Fruit fly (Drosophila melanogaster) whole organism, embryonic: Measurements from ENCODE around the gene dlt.

ENCODE experiments used
- Ada2b ChIP-seq: fragments of 200-800 bp; sonication (Bioruptor generic); IDR thresholded peaks from 2 replicates; pipeline ENCODE4 v1.3.6; 2022; ENCODE audit warnings: missing biosample characterization, missing genetic modification characterization
- Adf1 ChIP-seq: fragments of 200-800 bp; sonication (Bioruptor generic); IDR thresholded peaks from 2 replicates; pipeline ENCODE4 v1.3.6; 2022; ENCODE audit warnings: missing biosample characterization, missing genetic modification characterization
- Asciz ChIP-seq: fragments of 200-800 bp; sonication (Bioruptor generic); optimal IDR thresholded peaks from 2 replicates; lab custom pipeline; 2017; ENCODE audit warnings: missing biosample characterization, mild to moderate bottlenecking, missing genetic modification characterization, missing genetic modification reagents
- Atf6 ChIP-seq: fragments of 200-800 bp; sonication (Bioruptor generic); IDR thresholded peaks from 2 replicates; pipeline ENCODE4 v1.3.6; 2022; ENCODE audit warnings: missing biosample characterization, missing genetic modification characterization
- Awh ChIP-seq: fragments of 200-800 bp; sonication (Bioruptor generic); IDR thresholded peaks from 2 replicates; pipeline ENCODE4, ENCODE4 v1.3.6; 2022; ENCODE audit warnings: missing biosample characterization, missing genetic modification characterization
- Blimp-1 ChIP-seq: fragments of 200-800 bp; sonication (Bioruptor generic); optimal IDR thresholded peaks from 3 replicates; lab custom pipeline; 2018; ENCODE audit warnings: missing biosample characterization, missing genetic modification characterization, mild to moderate bottlenecking, moderate library complexity, missing genetic modification reagents
- CG10543 ChIP-seq: fragments of 200-800 bp; sonication (Bioruptor generic); optimal IDR thresholded peaks from 3 replicates; lab custom pipeline; 2017; ENCODE audit warnings: missing biosample characterization, mild to moderate bottlenecking, missing genetic modification characterization, moderate library complexity
- CG11504 ChIP-seq: fragments of 200-800 bp; sonication (Bioruptor generic); optimal IDR thresholded peaks from 3 replicates; lab custom pipeline; 2019; ENCODE audit warnings: missing biosample characterization, mild to moderate bottlenecking, missing genetic modification characterization, moderate library complexity
- CG12769 ChIP-seq: fragments of 200-800 bp; sonication (Bioruptor generic); optimal IDR thresholded peaks from 2 replicates; lab custom pipeline; 2019; ENCODE audit warnings: missing biosample characterization, mild to moderate bottlenecking, missing genetic modification characterization, moderate library complexity
- CG13624 ChIP-seq: fragments of 200-800 bp; sonication (Bioruptor generic); optimal IDR thresholded peaks from 2 replicates; lab custom pipeline; 2016; ENCODE audit warnings: missing biosample characterization, missing genetic modification characterization
- CG13894 ChIP-seq: fragments of 200-800 bp; sonication (Bioruptor generic); optimal IDR thresholded peaks from 3 replicates; lab custom pipeline; 2018; ENCODE audit warnings: missing biosample characterization, mild to moderate bottlenecking, missing genetic modification characterization, moderate library complexity
- CG1603 ChIP-seq: fragments of 200-800 bp; sonication (Bioruptor generic); optimal IDR thresholded peaks from 2 replicates; lab custom pipeline; 2019; ENCODE audit warnings: missing biosample characterization, mild to moderate bottlenecking, missing genetic modification characterization, moderate library complexity
- CG16813 ChIP-seq: fragments of 200-800 bp; sonication (Bioruptor generic); IDR thresholded peaks from 3 replicates; pipeline ENCODE4 v1.3.6; 2022; ENCODE audit warnings: missing biosample characterization, missing genetic modification characterization; ENCODE audit not compliant: partially characterized antibody
- CG17802 ChIP-seq: fragments of 200-800 bp; sonication (Bioruptor generic); optimal IDR thresholded peaks from 2 replicates; lab custom pipeline; 2018; ENCODE audit warnings: missing biosample characterization, mild to moderate bottlenecking, missing genetic modification characterization, moderate library complexity
- CG18599 ChIP-seq: fragments of 200-800 bp; sonication (Bioruptor generic); optimal IDR thresholded peaks from 3 replicates; lab custom pipeline; 2017; ENCODE audit warnings: missing biosample characterization, missing genetic modification characterization, mild to moderate bottlenecking, moderate library complexity, missing genetic modification reagents
- CG3065 ChIP-seq: fragments of 200-800 bp; sonication (Bioruptor generic); optimal IDR thresholded peaks from 2 replicates; lab custom pipeline; 2016; ENCODE audit warnings: missing biosample characterization, missing genetic modification characterization
- CG34376 ChIP-seq: fragments of 200-800 bp; sonication (Bioruptor generic); optimal IDR thresholded peaks from 2 replicates; lab custom pipeline; 2018; ENCODE audit warnings: missing biosample characterization, mild to moderate bottlenecking, missing genetic modification characterization
- CG6765 ChIP-seq: fragments of 200-800 bp; sonication (Bioruptor generic); optimal IDR thresholded peaks from 3 replicates; lab custom pipeline; 2017; ENCODE audit warnings: missing biosample characterization, mild to moderate bottlenecking, missing genetic modification characterization
- CG8290 ChIP-seq, 3 experiments: fragments of 200-800 bp; sonication (Bioruptor generic); optimal IDR thresholded peaks; 2 replicates each; lab custom pipeline; 2016 to 2019; ENCODE audit warnings: missing biosample characterization in 3 of 3, missing genetic modification characterization in 3 of 3, mild to moderate bottlenecking in 2 of 3, moderate library complexity in 1 of 3
- CG9797 ChIP-seq: fragments of 200-800 bp; sonication (Bioruptor generic); optimal IDR thresholded peaks from 3 replicates; lab custom pipeline; 2018; ENCODE audit warnings: missing biosample characterization, mild to moderate bottlenecking, missing genetic modification characterization
- CTCF ChIP-seq: fragments of 200-800 bp; sonication (Bioruptor generic); optimal IDR thresholded peaks from 2 replicates; lab custom pipeline; 2017; ENCODE audit warnings: missing biosample characterization, mild to moderate bottlenecking, missing genetic modification characterization, moderate library complexity
- Deaf1 ChIP-seq: fragments of 200-800 bp; optimal IDR thresholded peaks from 3 replicates; lab custom pipeline; 2019; ENCODE audit warnings: missing biosample characterization, mild to moderate bottlenecking, missing genetic modification characterization, moderate library complexity
- Drgx ChIP-seq: fragments of 200-800 bp; sonication (Bioruptor generic); IDR thresholded peaks from 2 replicates; pipeline ENCODE4 v1.3.6; 2022; ENCODE audit warnings: missing biosample characterization, missing genetic modification characterization
- Eip74EF ChIP-seq, 2 experiments: fragments of 200-800 bp in 1 of 2; fragments of >200 bp in 1 of 2; sonication (Bioruptor generic) in 1 of 2; optimal IDR thresholded peaks; 2 replicates each; lab custom pipeline; 2017 to 2019; ENCODE audit warnings: missing biosample characterization in 2 of 2, missing genetic modification characterization in 2 of 2, mild to moderate bottlenecking in 1 of 2, moderate library complexity in 1 of 2
- Ets65A ChIP-seq: fragments of 200-800 bp; sonication (Bioruptor generic); peaks from one replicate; lab custom pipeline; 2016; ENCODE audit warnings: missing biosample characterization, missing genetic modification characterization
- GATAe ChIP-seq: fragments of 200-800 bp; sonication (Bioruptor generic); conservative IDR thresholded peaks from 2 replicates; pipeline ENCODE4 v1.3.6; 2022; ENCODE audit warnings: missing biosample characterization, missing genetic modification characterization
- Med ChIP-seq: fragments of 200-800 bp; sonication (Bioruptor generic); peaks from one replicate; lab custom pipeline; 2016; ENCODE audit warnings: missing biosample characterization, missing genetic modification characterization, mild to moderate bottlenecking, inconsistent platforms, moderate library complexity
- Mes4 ChIP-seq: fragments of 200-800 bp; sonication (Bioruptor generic); optimal IDR thresholded peaks from 2 replicates; lab custom pipeline; 2016; ENCODE audit warnings: missing biosample characterization, missing genetic modification characterization
- Myb ChIP-seq: fragments of 200-800 bp; sonication (Bioruptor generic); optimal IDR thresholded peaks from 2 replicates; lab custom pipeline; 2016; ENCODE audit warnings: missing biosample characterization, missing genetic modification characterization
- Sox102F ChIP-seq: fragments of 200-800 bp; sonication (Bioruptor generic); optimal IDR thresholded peaks from 2 replicates; lab custom pipeline; 2018; ENCODE audit warnings: missing biosample characterization, mild to moderate bottlenecking, missing genetic modification characterization, moderate library complexity
- Stat92E ChIP-seq, 3 experiments: fragments of >200 bp in 2 of 3; fragments of 200-800 bp in 1 of 3; sonication (Bioruptor generic) in 1 of 3; optimal IDR thresholded peaks; 2 replicates each; lab custom pipeline; 2017 to 2019; ENCODE audit warnings: missing biosample characterization in 3 of 3, missing genetic modification characterization in 3 of 3, mild to moderate bottlenecking in 1 of 3, moderate library complexity in 1 of 3
- abd-A ChIP-seq: fragments of 200-800 bp; sonication (Bioruptor generic); optimal IDR thresholded peaks from 3 replicates; lab custom pipeline; 2019; ENCODE audit warnings: missing biosample characterization, mild to moderate bottlenecking, missing genetic modification characterization, moderate library complexity
- cas ChIP-seq: fragments of 200-800 bp; sonication (Bioruptor generic); IDR thresholded peaks from 2 replicates; pipeline ENCODE4 v1.3.6; 2022; ENCODE audit warnings: missing biosample characterization, missing genetic modification characterization
- cato ChIP-seq: fragments of 200-800 bp; sonication (Bioruptor generic); optimal IDR thresholded peaks from 2 replicates; lab custom pipeline; 2016; ENCODE audit warnings: missing biosample characterization, missing genetic modification characterization, borderline replicate concordance
- chinmo ChIP-seq: fragments of 200-800 bp; sonication (Bioruptor generic); IDR thresholded peaks from 4 replicates; pipeline ENCODE4 v1.3.6; 2022; ENCODE audit warnings: missing biosample characterization, missing genetic modification characterization; ENCODE audit not compliant: partially characterized antibody
- cwo ChIP-seq: fragments of 200-800 bp; sonication (Bioruptor generic); optimal IDR thresholded peaks from 3 replicates; lab custom pipeline; 2017; ENCODE audit warnings: missing biosample characterization, missing genetic modification characterization, mild to moderate bottlenecking, moderate library complexity, missing genetic modification reagents
- hth ChIP-seq: fragments of >200 bp; optimal IDR thresholded peaks from 2 replicates; lab custom pipeline; 2017; ENCODE audit warnings: inconsistent platforms
- kah ChIP-seq: fragments of 200-800 bp; sonication (Bioruptor generic); optimal IDR thresholded peaks from 2 replicates; lab custom pipeline; 2018; ENCODE audit warnings: missing biosample characterization, mild to moderate bottlenecking, missing genetic modification characterization
- lab ChIP-seq: fragments of 200-800 bp; sonication (Bioruptor generic); optimal IDR thresholded peaks from 3 replicates; lab custom pipeline; 2017; ENCODE audit warnings: missing biosample characterization, missing genetic modification characterization, mild to moderate bottlenecking, moderate library complexity, missing genetic modification reagents
- nmo ChIP-seq: fragments of 200-800 bp; sonication (Bioruptor generic); optimal IDR thresholded peaks from 2 replicates; lab custom pipeline; 2018; ENCODE audit warnings: missing biosample characterization, mild to moderate bottlenecking, missing genetic modification characterization, moderate library complexity
- nom ChIP-seq: fragments of 200-800 bp; sonication (Bioruptor generic); optimal IDR thresholded peaks from 2 replicates; lab custom pipeline; 2017; ENCODE audit warnings: missing biosample characterization, missing genetic modification characterization, mild to moderate bottlenecking, moderate library complexity, missing genetic modification reagents
- oc ChIP-seq: fragments of 200-800 bp; sonication (Bioruptor generic); optimal IDR thresholded peaks from 2 replicates; lab custom pipeline; 2018; ENCODE audit warnings: missing biosample characterization, mild to moderate bottlenecking, missing genetic modification characterization, moderate library complexity
- sd ChIP-seq: fragments of 200-800 bp; sonication (Bioruptor generic); optimal IDR thresholded peaks from 3 replicates; lab custom pipeline; 2018; ENCODE audit warnings: missing biosample characterization, mild to moderate bottlenecking, missing genetic modification characterization, moderate library complexity
- vvl ChIP-seq: fragments of 200-800 bp; sonication (Bioruptor generic); IDR thresholded peaks from 2 replicates; pipeline ENCODE4 v1.3.6; 2022; ENCODE audit warnings: missing biosample characterization, missing genetic modification characterization
- wek ChIP-seq: fragments of 200-800 bp; sonication (Bioruptor generic); optimal IDR thresholded peaks from 3 replicates; lab custom pipeline; 2018; ENCODE audit warnings: missing biosample characterization, mild to moderate bottlenecking, missing genetic modification characterization, moderate library complexity
- z ChIP-seq: fragments of 200-800 bp; sonication (Bioruptor generic); IDR thresholded peaks from 3 replicates; pipeline ENCODE4 v1.3.6; 2022; ENCODE audit warnings: missing biosample characterization, missing genetic modification characterization

The dlt gene

DNA sequence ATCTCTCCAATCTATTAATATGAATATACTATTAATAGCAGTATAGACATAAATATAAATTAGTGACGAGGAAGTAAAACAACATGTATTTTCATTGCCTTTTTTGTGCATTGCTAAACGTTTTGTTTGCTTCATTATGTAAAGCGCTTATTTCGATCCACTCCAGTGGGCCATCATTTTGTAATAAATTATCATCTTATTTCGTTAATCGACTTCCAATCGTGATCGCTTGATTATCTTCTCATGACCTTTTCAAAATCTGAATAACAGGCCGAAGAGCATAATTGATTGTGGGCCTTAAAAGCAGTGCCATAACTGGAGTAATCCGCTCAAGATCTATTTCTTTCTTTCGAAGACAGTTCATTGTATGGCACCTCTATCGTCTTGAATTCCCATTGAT is 22.3 kb upstream of the dlt start:
- TF ChIP-seq CG18599 (GFP tag; lab: Kevin White, UChicago): no peak
- peak in 1 of 2 experiments; percentile 44 for TF ChIP-seq Eip74EF (GFP tag; optimal IDR thresholded peaks at IDR 0.05; lab: Kevin White, UChicago)
- no peak for TF ChIP-seq Sox102F (GFP tag; lab: Kevin White, UChicago)
- no peak for TF ChIP-seq Mes4 (GFP tag; lab: Kevin White, UChicago)
- TF ChIP-seq oc (tag; lab: Kevin White, UChicago): peak; percentile 57
- peak; percentile 18; the same call in 1 of the 2 replicates for TF ChIP-seq vvl
- TF ChIP-seq GATAe (GFP tag; lab: Robert Waterston, UW): no peak
- no peak for TF ChIP-seq CG9797
- peak; percentile 72; the same call in 1 of the 2 replicates for TF ChIP-seq Awh
- TF ChIP-seq cas (GFP tag; lab: Robert Waterston, UW): no peak
- no peak for TF ChIP-seq CG16813 (GFP tag; lab: Robert Waterston, UW)

- TF ChIP-seq Blimp-1: peak; percentile 1
- TF ChIP-seq CG13894 (tag; lab: Kevin White, UChicago): peak; percentile 52
- no peak for TF ChIP-seq wek
- no peak for TF ChIP-seq Stat92E (GFP tag; optimal IDR thresholded peaks at IDR 0.05; lab: Kevin White, UChicago)
- TF ChIP-seq chinmo: peak; percentile 82; the same call in 3 of the 4 replicates
- no peak for TF ChIP-seq Asciz (GFP tag; lab: Kevin White, UChicago)
- peak; percentile 50 for TF ChIP-seq abd-A (tag; lab: Kevin White, UChicago)
- TF ChIP-seq nmo (GFP tag; lab: Kevin White, UChicago): no peak
- TF ChIP-seq z: 0 out of 3 replicates have a peak, but pooled peaks have one; percentile 12
- no peak for TF ChIP-seq Myb (GFP tag; lab: Kevin White, UChicago)
- TF ChIP-seq CG1603 (tag; lab: Kevin White, UChicago): no peak
- no peak for TF ChIP-seq CTCF (GFP tag; lab: Kevin White, UChicago)
- peak; percentile 26 for TF ChIP-seq CG12769 (tag; lab: Kevin White, UChicago)
- peak; percentile 3 for TF ChIP-seq cwo (GFP tag; lab: Kevin White, UChicago)
- peak; percentile 16 for TF ChIP-seq sd (tag; lab: Kevin White, UChicago)
- TF ChIP-seq CG3065 (GFP tag; lab: Kevin White, UChicago): no peak
- TF ChIP-seq hth (lab: Kevin White, UChicago): no peak
- 0 out of 2 replicates have a peak, but pooled peaks have one; percentile 18 for TF ChIP-seq vvl
Measured at dm6 chr3L:1816614-1817013, 21.5 kb upstream of the dlt start.

dm6 chr3L:1810288-1810687 is 15.2 kb upstream of the dlt start, which contains the start of gene GV1:
GV1 (plus strand) TSS chr3L:1810588.
- TF ChIP-seq CG13624 (no peak), CG17802 (no peak), Med (GFP tag; lab: Kevin White, UChicago) (peak; percentile 59), CG8290 (GFP tag; optimal IDR thresholded peaks at IDR 0.05; lab: Kevin White, UChicago) (no peak), CG8290 (tag; optimal IDR thresholded peaks at IDR 0.05; lab: Kevin White, UChicago) (peak in 1 of 2 experiments; percentile 27), Adf1 (GFP tag; lab: Robert Waterston, UW) (no peak), kah (GFP tag; lab: Kevin White, UChicago) (no peak), lab (peak; percentile 9), CG13894 (tag; lab: Kevin White, UChicago) (peak; percentile 54), vvl (peak; percentile 15; the same call in 1 of the 2 replicates), Atf6 (0 out of 2 replicates have a peak, but pooled peaks have one; percentile 8), CG34376 (GFP tag; lab: Kevin White, UChicago) (peak; percentile 3), Ets65A (peak; percentile 80), CG12769 (tag; lab: Kevin White, UChicago) (peak; percentile 66), CG6765 (GFP tag; lab: Kevin White, UChicago) (no peak), chinmo (peak; percentile 87; the same call in 2 of the 4 replicates), cato (no peak), nom (GFP tag; lab: Kevin White, UChicago) (peak; percentile 98), Ada2b (GFP tag; lab: Robert Waterston, UW) (no peak), CG10543 (GFP tag; lab: Kevin White, UChicago) (peak; percentile 51), Drgx (GFP tag; lab: Robert Waterston, UW) (peak; percentile 62), CG11504 (tag; lab: Kevin White, UChicago) (peak; percentile 97), Deaf1 (tag; lab: Kevin White, UChicago) (peak; percentile 93)
